Fruit fly (Drosophila melanogaster): ENCODE data around the gene Prx6a.

Prx6a gene

DNA sequence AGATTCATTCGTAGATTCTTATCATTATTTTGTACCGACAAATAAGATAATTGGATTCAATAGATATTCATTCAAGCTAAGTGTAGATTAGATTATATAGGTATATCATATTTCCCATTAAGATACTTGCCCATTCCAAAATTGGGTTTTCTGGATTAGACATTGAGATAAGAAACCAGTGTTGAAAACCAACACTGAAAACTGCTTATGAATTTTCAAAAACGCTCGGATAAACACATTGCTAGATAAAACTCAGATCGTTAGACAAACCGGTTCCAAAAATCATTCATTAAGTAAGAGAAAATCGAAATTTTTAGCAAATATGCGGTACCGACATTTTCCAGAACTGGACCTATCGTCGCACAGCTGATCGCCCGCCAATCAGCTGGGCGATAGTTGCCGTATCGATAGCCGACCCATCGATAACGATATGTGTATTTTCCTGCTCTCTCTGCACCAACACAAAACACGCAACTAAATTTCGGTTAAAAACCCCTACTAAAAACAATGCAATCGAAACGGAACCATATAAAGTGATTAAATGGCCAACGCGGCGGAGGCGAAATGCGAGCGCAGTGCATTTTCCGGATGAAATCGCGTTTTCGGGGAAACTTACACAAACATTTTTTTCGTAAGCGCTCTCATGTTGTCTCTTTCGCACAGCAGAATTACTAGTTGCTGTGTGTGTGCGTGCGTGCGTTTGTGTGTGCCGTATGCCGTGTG is 7.6 kb upstream of the Prx6a start, which contains the start of the genes NTPase and lilli (continued):
- no peak for TF ChIP-seq CG7928 (GFP tag; optimal IDR thresholded peaks at IDR 0.05)

DNA sequence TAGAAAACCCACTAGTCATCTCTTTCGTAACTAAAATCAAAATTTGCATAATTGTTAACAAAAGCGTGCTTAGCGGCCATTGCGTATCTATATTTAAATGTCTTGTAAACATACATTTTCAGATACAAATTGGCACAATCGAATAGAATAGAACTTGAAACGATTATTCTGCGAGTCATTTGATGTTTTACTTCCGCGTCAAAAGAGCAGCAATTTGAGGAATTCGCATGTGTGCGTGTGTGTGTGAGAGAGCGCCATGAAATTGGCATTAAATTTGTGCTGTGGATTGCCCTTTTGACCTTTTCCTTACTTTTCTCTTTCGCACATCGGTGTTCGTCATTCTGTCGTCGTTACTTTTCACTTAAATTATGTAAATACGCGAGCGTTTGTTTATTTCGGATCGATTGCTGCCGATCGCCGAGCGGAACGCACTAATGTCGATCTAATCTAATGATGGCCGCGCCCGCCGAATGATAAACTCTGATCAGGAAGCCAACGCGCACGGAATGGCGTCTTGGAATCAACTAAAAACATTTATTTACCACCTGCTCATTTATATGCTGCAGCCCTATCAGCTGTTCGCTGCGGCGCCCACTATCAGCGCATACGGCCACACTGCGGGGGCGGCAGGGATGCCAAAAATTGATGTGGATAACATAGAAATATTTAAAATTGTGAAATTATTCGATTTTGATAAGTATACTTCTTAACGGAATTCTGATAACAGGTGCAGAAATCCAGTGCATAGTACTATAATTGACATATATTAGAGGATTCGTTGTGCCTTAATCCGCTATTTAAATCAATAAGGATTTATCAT is 6.9 kb upstream of the Prx6a start:
- peak; percentile 30 for TF ChIP-seq CG7839 (tag; optimal IDR thresholded peaks at IDR 0.05)
- TF ChIP-seq Taf1 (GFP tag; IDR thresholded peaks at IDR 0.05): no peak; the same call in 1 of the 2 replicates
- peak; percentile 62 for TF ChIP-seq NfI (GFP tag; optimal IDR thresholded peaks at IDR 0.05)
- TF ChIP-seq scrt (GFP tag; optimal IDR thresholded peaks at IDR 0.05): peak; percentile 60
- no peak for TF ChIP-seq Ets65A (GFP tag)
- TF ChIP-seq unc-4 (GFP tag; IDR thresholded peaks at IDR 0.05; ENCODE audit: partially characterized antibody): peak; percentile 16; the same call in 1 of the 2 replicates
- TF ChIP-seq CG16813 (GFP tag; IDR thresholded peaks at IDR 0.05; ENCODE audit: partially characterized antibody): peak; percentile 18; the same call in 2 of the 3 replicates
- TF ChIP-seq Adf1 (GFP tag; IDR thresholded peaks at IDR 0.05): peak; percentile 70
- TF ChIP-seq h (optimal IDR thresholded peaks at IDR 0.05): no peak
- TF ChIP-seq rib (GFP tag; IDR thresholded peaks at IDR 0.05): peak; percentile 76
- peak; percentile 33; the same call in 1 of the 2 replicates for TF ChIP-seq al (GFP tag; IDR thresholded peaks at IDR 0.05)
- peak; percentile 1 for TF ChIP-seq CG9876 (GFP tag; optimal IDR thresholded peaks at IDR 0.05)
- no peak for TF ChIP-seq CG11093 (GFP tag; IDR thresholded peaks at IDR 0.05)
- peak; percentile 57; the same call in 1 of the 2 replicates for TF ChIP-seq tna (GFP tag; IDR thresholded peaks at IDR 0.05; ENCODE audit: partially characterized antibody)
- TF ChIP-seq wek (GFP tag; optimal IDR thresholded peaks at IDR 0.05): peak; percentile 3
- TF ChIP-seq Rfx (GFP tag; IDR thresholded peaks at IDR 0.05): peak; percentile 79
- TF ChIP-seq CG4617 (GFP tag; optimal IDR thresholded peaks at IDR 0.05; ENCODE audit: borderline replicate concordance): no peak
- no peak for TF ChIP-seq salm (tag; optimal IDR thresholded peaks at IDR 0.05)
- peak; percentile 15 for TF ChIP-seq D19B (GFP tag; optimal IDR thresholded peaks at IDR 0.05)
- TF ChIP-seq E2f2 (GFP tag; IDR thresholded peaks at IDR 0.05): peak; percentile 77
- no peak for TF ChIP-seq hb (GFP tag; IDR thresholded peaks at IDR 0.05; ENCODE audit: partially characterized antibody)
- TF ChIP-seq lov (optimal IDR thresholded peaks at IDR 0.05): no peak
- TF ChIP-seq lov (GFP tag; IDR thresholded peaks at IDR 0.05): 0 out of 3 replicates have a peak, but pooled peaks have one; percentile 59
- TF ChIP-seq Camta (GFP tag; optimal IDR thresholded peaks at IDR 0.05): no peak
- TF ChIP-seq CG2116 (GFP tag; optimal IDR thresholded peaks at IDR 0.05): peak; percentile 31
- no peak for TF ChIP-seq CG10147 (GFP tag; optimal IDR thresholded peaks at IDR 0.05)
- TF ChIP-seq dpn (GFP tag; optimal IDR thresholded peaks at IDR 0.05): peak in 1 of 2 experiments; percentile 18
- TF ChIP-seq Bgb (GFP tag; IDR thresholded peaks at IDR 0.05; ENCODE audit: partially characterized antibody): peak; percentile 59
- TF ChIP-seq hbn (GFP tag; IDR thresholded peaks at IDR 0.05; ENCODE audit: partially characterized antibody): peak; percentile 24; the same call in 1 of the 2 replicates
- TF ChIP-seq Spps (tag; optimal IDR thresholded peaks at IDR 0.05): no peak
- no peak for TF ChIP-seq bcd (GFP tag; optimal IDR thresholded peaks at IDR 0.05)
- TF ChIP-seq Bdp1 (GFP tag; optimal IDR thresholded peaks at IDR 0.05): peak; percentile 23
- peak; percentile 55; the same call in 1 of the 3 replicates for TF ChIP-seq CG6175 (GFP tag; IDR thresholded peaks at IDR 0.05)
- no peak for TF ChIP-seq ab (GFP tag; optimal IDR thresholded peaks at IDR 0.05)
- no peak for TF ChIP-seq CG1233 (GFP tag; optimal IDR thresholded peaks at IDR 0.05)
- TF ChIP-seq ci (GFP tag; IDR thresholded peaks at IDR 0.05): peak; percentile 86
- TF ChIP-seq CG17328 (GFP tag; IDR thresholded peaks at IDR 0.05): peak; percentile 28; the same call in 1 of the 2 replicates
- no peak for TF ChIP-seq NC2β (GFP tag; optimal IDR thresholded peaks at IDR 0.05)
- no peak for TF ChIP-seq sima (GFP tag; optimal IDR thresholded peaks at IDR 0.05)
- no peak; the same call in 2 of the 3 replicates for TF ChIP-seq B-H1 (GFP tag; IDR thresholded peaks at IDR 0.05)
- TF ChIP-seq Ssrp (tag; optimal IDR thresholded peaks at IDR 0.05): no peak
- TF ChIP-seq CG3995 (GFP tag; optimal IDR thresholded peaks at IDR 0.05): peak; percentile 86
- TF ChIP-seq HLH3B (GFP tag; IDR thresholded peaks at IDR 0.05): 0 out of 2 replicates have a peak, but pooled peaks have one; percentile 10
- peak; percentile 62 for TF ChIP-seq gro (GFP tag; optimal IDR thresholded peaks at IDR 0.05)
- TF ChIP-seq dmrt99B (tag; optimal IDR thresholded peaks at IDR 0.05): no peak
